Worm (Caenorhabditis elegans): ENCODE data around the gene Y57G7A.11.

Gene Y57G7A.11

DNA sequence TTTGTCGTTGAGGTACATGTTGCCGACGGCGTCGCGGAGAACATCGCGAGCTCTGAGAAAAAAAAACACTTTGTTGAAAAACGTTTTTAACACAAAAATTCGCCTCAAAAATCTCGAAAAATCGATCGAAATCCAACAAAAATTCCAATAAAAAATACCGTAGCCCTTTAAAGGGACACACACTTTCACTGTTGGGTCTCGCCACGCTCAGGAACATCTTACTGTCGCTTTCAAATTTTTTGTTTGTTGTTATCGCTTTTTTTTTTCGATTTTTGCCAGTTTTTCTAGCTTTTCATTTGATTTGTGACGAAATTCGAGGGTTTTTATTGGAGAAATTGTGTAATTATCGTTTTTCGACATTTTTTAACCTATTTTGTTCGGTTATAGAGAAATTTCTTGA lies 29.9 kb upstream of the Y57G7A.11 start (continued):
- TF ChIP-seq ceh-82 (tag; optimal IDR thresholded peaks at IDR 0.05) = no peak
- no peak for TF ChIP-seq madf-5 (GFP tag; IDR thresholded peaks at IDR 0.05)

DNA sequence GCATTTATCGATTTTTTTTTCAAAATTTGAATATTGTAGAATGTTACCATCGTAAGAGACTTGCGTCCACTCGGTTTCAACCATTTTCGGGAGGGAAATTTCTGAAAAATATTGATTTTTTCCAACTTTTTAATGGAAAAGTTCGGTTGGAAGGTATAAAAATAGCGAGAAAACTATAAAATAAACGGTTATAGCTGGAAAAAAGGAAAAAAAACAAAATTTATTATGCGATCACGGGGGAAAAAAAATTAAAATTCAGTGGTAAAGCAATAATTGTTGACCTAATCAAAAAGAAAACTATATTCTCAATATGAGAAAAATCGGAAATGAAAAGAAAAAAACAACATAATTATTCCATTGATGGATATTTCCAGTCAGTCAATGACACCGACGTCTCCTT lies 29.4 kb upstream of the Y57G7A.11 start, which contains the start of gene emc-2:
TSS of gene emc-2 (minus strand) at position 101 of the 400 bp plus-strand sequence.
- TF ChIP-seq ceh-28 (tag; optimal IDR thresholded peaks at IDR 0.05) = peak; percentile 9
- TF ChIP-seq unc-62 (GFP tag; optimal IDR thresholded peaks at IDR 0.05 in 1 of 2) = peak in 1 of 2 experiments; percentile 25
- no peak for TF ChIP-seq unc-62 (tag; optimal IDR thresholded peaks at IDR 0.05)
- TF ChIP-seq daf-8 (GFP tag; IDR thresholded peaks at IDR 0.05) = no peak

DNA sequence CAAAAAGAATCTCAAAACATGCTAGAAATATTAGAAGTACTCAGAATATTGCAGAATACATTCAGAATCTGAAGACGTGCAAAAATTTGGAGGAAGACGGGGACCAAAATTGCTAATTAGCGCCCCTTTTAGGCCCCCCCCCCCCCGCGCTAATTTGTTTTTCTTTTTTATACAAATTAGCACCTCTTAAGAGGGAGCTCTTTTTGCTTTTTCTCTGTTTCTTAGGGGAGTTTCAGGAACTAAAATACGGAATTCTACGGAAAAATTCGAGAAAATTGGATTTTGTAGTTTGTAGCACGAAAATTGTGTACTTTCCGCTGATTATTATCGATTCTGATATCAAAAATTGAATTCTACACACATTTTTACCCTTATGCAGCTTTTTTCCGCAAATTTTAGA lies 24.9 kb upstream of the Y57G7A.11 start, which contains the start of gene glb-31:
TSS of gene glb-31 (minus strand) at position 101 of the 400 bp plus-strand sequence.
- TF ChIP-seq lir-3 (tag; optimal IDR thresholded peaks at IDR 0.05) = no peak
- TF ChIP-seq T26A8.4 (GFP tag; IDR thresholded peaks at IDR 0.05) = no peak
- no peak for TF ChIP-seq fos-1 (tag; optimal IDR thresholded peaks at IDR 0.05)
- TF ChIP-seq Y48G9A.11 (GFP tag; IDR thresholded peaks at IDR 0.05) = no peak
- TF ChIP-seq ceh-82 (tag; optimal IDR thresholded peaks at IDR 0.05) = no peak
- TF ChIP-seq aha-1 (tag) = no peak
- no peak for TF ChIP-seq nhr-237 (tag; optimal IDR thresholded peaks at IDR 0.05)
- no peak for TF ChIP-seq zfp-2 (tag; optimal IDR thresholded peaks at IDR 0.05)
- TF ChIP-seq D1046.2 (GFP tag; IDR thresholded peaks at IDR 0.05) = no peak
- no peak for TF ChIP-seq ztf-11 (tag; optimal IDR thresholded peaks at IDR 0.05)
- TF ChIP-seq Y75B8A.6 (GFP tag; IDR thresholded peaks at IDR 0.05) = no peak
- TF ChIP-seq mes-2 (tag; optimal IDR thresholded peaks at IDR 0.05; ENCODE audit: poor library complexity, severe bottlenecking) = no peak
- TF ChIP-seq unc-130 (GFP tag; optimal IDR thresholded peaks at IDR 0.05) = no peak
- no peak for TF ChIP-seq nhr-41 (GFP tag; IDR thresholded peaks at IDR 0.05)
- no peak for TF ChIP-seq dmd-9 (GFP tag; IDR thresholded peaks at IDR 0.05)
- TF ChIP-seq F49E8.2 (tag; optimal IDR thresholded peaks at IDR 0.05; ENCODE audit: borderline replicate concordance) = no peak
- TF ChIP-seq attf-4 (tag; optimal IDR thresholded peaks at IDR 0.05) = no peak
- no peak for TF ChIP-seq ctbp-1 (GFP tag; IDR thresholded peaks at IDR 0.05)
- TF ChIP-seq nhr-76 (tag; optimal IDR thresholded peaks at IDR 0.05) = no peak

DNA sequence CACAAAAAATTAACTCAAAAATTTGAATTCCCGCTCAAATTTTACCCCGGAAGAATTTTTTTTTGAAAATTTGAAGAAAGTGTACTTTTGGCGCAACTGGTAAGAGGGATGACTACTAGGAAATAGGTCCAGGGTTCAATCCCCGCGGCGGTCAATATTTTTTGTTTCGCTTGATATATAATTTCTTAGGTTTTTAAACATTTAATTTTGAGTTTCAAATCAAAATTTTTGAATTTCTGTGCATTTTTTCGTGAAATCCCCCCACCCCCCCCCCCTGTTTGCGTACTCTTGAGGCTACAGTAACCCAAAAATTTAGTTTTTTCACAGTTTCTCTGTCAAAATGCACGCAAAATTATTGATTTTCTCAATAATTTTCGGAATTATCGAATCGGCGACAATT lies 21.5 kb upstream of the Y57G7A.11 start, which contains the start of gene Y57G7A.1:
TSS of gene Y57G7A.1 (plus strand) at position 301 of the 400 bp plus-strand sequence.
- TF ChIP-seq nhr-237 (tag; optimal IDR thresholded peaks at IDR 0.05) = no peak
- no peak for TF ChIP-seq daf-16 (GFP tag; optimal IDR thresholded peaks at IDR 0.05)
- TF ChIP-seq daf-16 (tag; optimal IDR thresholded peaks at IDR 0.05) = no peak
- no peak for TF ChIP-seq mes-2 (tag; optimal IDR thresholded peaks at IDR 0.05; ENCODE audit: poor library complexity, severe bottlenecking)
- no peak for TF ChIP-seq lim-7 (GFP tag; IDR thresholded peaks at IDR 0.05)

DNA sequence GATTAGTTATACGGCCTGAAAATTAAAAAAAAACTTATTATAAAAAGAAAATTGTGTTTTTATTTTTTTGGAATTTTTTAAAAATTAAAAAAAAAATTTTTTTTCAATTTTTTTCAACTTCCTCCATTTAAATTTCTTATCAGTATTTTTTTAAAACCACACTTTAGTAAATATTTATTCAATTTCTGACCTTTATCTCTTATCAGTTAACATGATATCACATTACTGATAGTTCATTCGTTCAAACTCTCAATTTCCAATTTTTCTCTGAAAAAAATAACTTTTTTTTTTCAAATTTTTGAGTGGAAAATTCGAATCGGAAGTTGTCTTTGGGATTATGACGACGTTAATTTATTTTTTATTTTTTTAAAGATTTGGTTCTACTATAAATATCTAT lies 21.0 kb upstream of the Y57G7A.11 start:
- TF ChIP-seq nhr-25 (tag; optimal IDR thresholded peaks at IDR 0.05; ENCODE audit: borderline replicate concordance, insufficient read depth) (no peak), nhr-102 (tag; optimal IDR thresholded peaks at IDR 0.05) (no peak), ama-1 (optimal IDR thresholded peaks at IDR 0.05) (no peak), nhr-111 (GFP tag; optimal IDR thresholded peaks at IDR 0.05) (no peak), tra-1 (GFP tag; IDR thresholded peaks at IDR 0.05) (no peak), lin-38 (GFP tag; IDR thresholded peaks at IDR 0.05) (no peak), mdt-29 (GFP tag; IDR thresholded peaks at IDR 0.05) (no peak), daf-8 (GFP tag; IDR thresholded peaks at IDR 0.05) (no peak), dmd-6 (GFP tag; IDR thresholded peaks at IDR 0.05) (peak; percentile 43; the same call in 1 of the 2 replicates), Y75B8A.6 (GFP tag; IDR thresholded peaks at IDR 0.05) (no peak), php-3 (GFP tag; IDR thresholded peaks at IDR 0.05) (no peak), spr-3 (GFP tag; optimal IDR thresholded peaks at IDR 0.05) (no peak), F44E2.7 (GFP tag; IDR thresholded peaks at IDR 0.05) (no peak), daf-16 (GFP tag; optimal IDR thresholded peaks at IDR 0.05) (no peak), daf-16 (tag; optimal IDR thresholded peaks at IDR 0.05) (peak; percentile 89), saeg-2 (GFP tag; IDR thresholded peaks at IDR 0.05) (no peak), F26F4.8 (GFP tag; conservative IDR thresholded peaks at IDR 0.05) (no peak), pqm-1 (tag; optimal IDR thresholded peaks at IDR 0.05) (peak; percentile 10), lir-3 (tag; optimal IDR thresholded peaks at IDR 0.05) (no peak), zag-1 (tag; optimal IDR thresholded peaks at IDR 0.05) (no peak), D1046.2 (GFP tag; IDR thresholded peaks at IDR 0.05) (no peak), T20F7.1 (GFP tag; optimal IDR thresholded peaks at IDR 0.05) (no peak)

All from whole organism, L4 larva.